Worm (Caenorhabditis elegans) whole organism, young adult: ENCODE results near the gene CC8.3.

Experiments used
- D2030.7 ChIP-seq: fragments of 200-800 bp; sonication (Bioruptor generic); IDR thresholded peaks from 2 replicates; pipeline ENCODE4 v1.3.6; 2022; ENCODE audit warnings: missing genetic modification reagents, missing genetic modification characterization, missing compliant biosample characterization
- F39B2.1 ChIP-seq: fragments of 200-800 bp; sonication (Bioruptor generic); IDR thresholded peaks from 2 replicates; pipeline ENCODE4 v1.3.6; 2022; ENCODE audit warnings: missing genetic modification reagents, missing genetic modification characterization, missing compliant biosample characterization
- ZK185.1 ChIP-seq: sonication (generic microtip); optimal IDR thresholded peaks from 2 replicates; lab custom pipeline; 2016; ENCODE audit warnings: mild to moderate bottlenecking, missing genetic modification characterization, missing compliant biosample characterization; ENCODE audit not compliant: poor library complexity, severe bottlenecking
- cebp-1 ChIP-seq, 2 experiments: fragments of 200-800 bp in 1 of 2; sonication (Bioruptor generic) in 1 of 2; sonication (generic microtip) in 1 of 2; IDR thresholded peaks in 1 of 2; optimal IDR thresholded peaks in 1 of 2; 2 replicates each; pipeline versions ENCODE4 v1.3.6 to Lab custom; 2017 to 2022; ENCODE audit warnings: missing compliant biosample characterization in 2 of 2, missing genetic modification characterization in 2 of 2, mild to moderate bottlenecking in 1 of 2, missing genetic modification reagents in 1 of 2, moderate library complexity in 1 of 2
- cebp-2 ChIP-seq: fragments of 200-800 bp; sonication (Bioruptor generic); IDR thresholded peaks from 2 replicates; pipeline ENCODE4 v1.3.6; 2022; ENCODE audit warnings: missing genetic modification characterization, missing compliant biosample characterization
- ekl-4 ChIP-seq: fragments of 200-800 bp; sonication (Bioruptor generic); IDR thresholded peaks from 2 replicates; pipeline ENCODE4 v1.3.6; 2022; ENCODE audit warnings: missing genetic modification reagents, missing genetic modification characterization, missing compliant biosample characterization
- hmg-20 ChIP-seq: fragments of 200-800 bp; sonication (Bioruptor generic); IDR thresholded peaks from 2 replicates; pipeline ENCODE4 v1.3.6; 2022; ENCODE audit warnings: missing genetic modification reagents, missing genetic modification characterization, missing compliant biosample characterization
- nfya-2 ChIP-seq: fragments of 200-800 bp; sonication (Bioruptor generic); IDR thresholded peaks from 2 replicates; pipeline ENCODE4 v1.3.6; 2022; ENCODE audit warnings: missing genetic modification reagents, missing genetic modification characterization, missing compliant biosample characterization
- pha-4 ChIP-seq: fragments of 150-350 bp; sonication (generic microtip); optimal IDR thresholded peaks from 2 replicates; lab custom pipeline; 2014; ENCODE audit warnings: missing biosample characterization, missing genetic modification reagents, missing genetic modification characterization
- tbp1 ChIP-seq: fragments of 200-800 bp; sonication (Bioruptor generic); optimal IDR thresholded peaks from 2 replicates; lab custom pipeline; 2018; ENCODE audit warnings: mild to moderate bottlenecking, missing genetic modification characterization, missing compliant biosample characterization

ce11 chrIV:3646338-3647154, 4.5 kb upstream of the CC8.3 start:
- TF ChIP-seq D2030.7 (GFP tag; lab: Robert Waterston, UW), result no peak
- no peak for TF ChIP-seq tbp1 (GFP tag; lab: Kevin White, UChicago)
- no peak for TF ChIP-seq cebp-2
- no peak for TF ChIP-seq F39B2.1
- no peak for TF ChIP-seq nfya-2 (GFP tag; lab: Robert Waterston, UW)
- TF ChIP-seq pha-4 (tag; lab: Kevin White, UChicago), result no peak
- no peak for TF ChIP-seq hmg-20 (GFP tag; lab: Robert Waterston, UW)
- TF ChIP-seq ekl-4 (GFP tag; lab: Robert Waterston, UW), result no peak
- TF ChIP-seq ZK185.1, result no peak
- TF ChIP-seq cebp-1 (GFP tag; IDR thresholded peaks at IDR 0.05; lab: Robert Waterston, UW), result no peak
- TF ChIP-seq cebp-1 (tag; optimal IDR thresholded peaks at IDR 0.05; lab: Kevin White, UChicago), result no peak
